Fruit fly (Drosophila melanogaster) whole organism, pupa: Measurements from ENCODE around the gene CG18814.

Source experiments
- CG10348 ChIP-seq: fragments of 200-800 bp; sonication (Bioruptor generic); IDR thresholded peaks from 2 replicates; pipeline ENCODE4 v1.3.6; 2022; ENCODE audit warnings: missing biosample characterization, missing genetic modification characterization
- CG12605 ChIP-seq: fragments of 200-800 bp; sonication (Bioruptor generic); IDR thresholded peaks from 2 replicates; pipeline ENCODE4 v1.3.6; 2022; ENCODE audit warnings: missing biosample characterization, missing genetic modification characterization
- CG14655 ChIP-seq: fragments of 200-800 bp; sonication (Bioruptor generic); optimal IDR thresholded peaks from 3 replicates; lab custom pipeline; 2017; ENCODE audit warnings: mild to moderate bottlenecking, missing biosample characterization, missing genetic modification reagents, missing genetic modification characterization
- CG32121 ChIP-seq: fragments of 200-800 bp; sonication (Bioruptor generic); IDR thresholded peaks from 2 replicates; pipeline ENCODE4 v1.3.6; 2022; ENCODE audit warnings: missing biosample characterization, missing genetic modification characterization
- CG34367 ChIP-seq: fragments of 200-800 bp; sonication (Bioruptor generic); optimal IDR thresholded peaks from 2 replicates; lab custom pipeline; 2018; ENCODE audit warnings: missing biosample characterization, mild to moderate bottlenecking, missing genetic modification characterization
- CG8159 ChIP-seq: fragments of 200-800 bp; sonication (Bioruptor generic); optimal IDR thresholded peaks from 3 replicates; lab custom pipeline; 2018; ENCODE audit warnings: missing biosample characterization, mild to moderate bottlenecking, missing genetic modification characterization, moderate library complexity
- CG9948 ChIP-seq: fragments of 200-800 bp; sonication (Bioruptor generic); optimal IDR thresholded peaks from 2 replicates; lab custom pipeline; 2018; ENCODE audit warnings: missing biosample characterization, mild to moderate bottlenecking, missing genetic modification characterization, moderate library complexity
- D1 ChIP-seq: fragments of 200-800 bp; sonication (Bioruptor generic); optimal IDR thresholded peaks from 2 replicates; lab custom pipeline; 2018; ENCODE audit warnings: missing biosample characterization, mild to moderate bottlenecking, missing genetic modification characterization, moderate library complexity
- EcR ChIP-seq: fragments of 200-800 bp; sonication (Bioruptor generic); optimal IDR thresholded peaks from 3 replicates; lab custom pipeline; 2019; ENCODE audit warnings: missing biosample characterization, missing genetic modification characterization, mild to moderate bottlenecking, moderate library complexity, missing genetic modification reagents
- Snoo ChIP-seq: fragments of 200-800 bp; sonication (Bioruptor generic); optimal IDR thresholded peaks from 3 replicates; lab custom pipeline; 2017; ENCODE audit warnings: missing biosample characterization, mild to moderate bottlenecking, missing genetic modification characterization, inconsistent platforms
- gl ChIP-seq: fragments of 200-800 bp; sonication (Bioruptor generic); optimal IDR thresholded peaks from 2 replicates; lab custom pipeline; 2018; ENCODE audit warnings: missing biosample characterization, mild to moderate bottlenecking, missing genetic modification characterization
- rn ChIP-seq: fragments of 200-800 bp; sonication (Bioruptor generic); IDR thresholded peaks from 2 replicates; pipeline ENCODE4 v1.3.6; 2022; ENCODE audit warnings: missing biosample characterization, missing genetic modification characterization

DNA sequence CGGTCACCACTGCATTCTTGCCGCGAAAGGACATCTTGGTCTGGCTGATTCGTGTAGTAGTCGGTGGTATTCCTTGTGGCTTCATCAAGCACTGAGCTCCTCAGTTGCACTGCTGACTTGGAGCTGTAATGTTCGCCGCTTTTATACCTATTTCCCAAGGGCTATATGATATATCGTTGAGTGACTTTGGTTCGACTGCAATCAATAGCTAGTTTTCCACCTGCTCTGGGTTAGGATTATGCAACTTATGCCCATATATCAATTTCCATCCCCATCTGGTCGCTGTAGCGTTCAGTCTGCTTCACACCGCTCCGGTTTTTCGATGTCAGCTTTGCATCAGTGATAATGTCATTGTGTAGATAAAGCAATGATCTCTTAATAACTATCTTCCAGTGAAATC, 15.4 kb upstream of the CG18814 start, which contains the start of gene Pdh:
- TF ChIP-seq rn (no peak), EcR (GFP tag; lab: Kevin White, UChicago) (no peak), gl (tag; lab: Kevin White, UChicago) (no peak), CG10348 (GFP tag; lab: Robert Waterston, UW) (no peak), D1 (no peak), CG34367 (tag; lab: Kevin White, UChicago) (no peak), Snoo (tag; lab: Kevin White, UChicago) (no peak), CG8159 (tag; lab: Kevin White, UChicago) (no peak), CG12605 (GFP tag; lab: Robert Waterston, UW) (no peak), CG14655 (GFP tag; lab: Kevin White, UChicago) (no peak), CG9948 (tag; lab: Kevin White, UChicago) (no peak), CG32121 (GFP tag; lab: Robert Waterston, UW) (no peak)
